Fruit fly (Drosophila melanogaster) whole organism, embryonic: ENCODE measurements around the gene dnc.
A peak's percentile ranks its signal among the peaks of the same experiment; 100 is the strongest.

Source experiments
- CG10147 ChIP-seq: fragments of 200-800 bp; sonication (Bioruptor generic); optimal IDR thresholded peaks from 2 replicates; lab custom pipeline; 2019; ENCODE audit warnings: missing biosample characterization, mild to moderate bottlenecking, missing genetic modification characterization, moderate library complexity
- CG10366 ChIP-seq: fragments of 200-800 bp; sonication (Bioruptor generic); IDR thresholded peaks from 2 replicates; pipeline ENCODE4 v1.3.6; 2022; ENCODE audit warnings: missing biosample characterization, missing genetic modification characterization
- CG12769 ChIP-seq: fragments of 200-800 bp; sonication (Bioruptor generic); optimal IDR thresholded peaks from 2 replicates; lab custom pipeline; 2019; ENCODE audit warnings: missing biosample characterization, mild to moderate bottlenecking, missing genetic modification characterization, moderate library complexity
- CG15011 ChIP-seq: fragments of 200-800 bp; sonication (Bioruptor generic); optimal IDR thresholded peaks from 3 replicates; lab custom pipeline; 2018; ENCODE audit warnings: missing biosample characterization, mild to moderate bottlenecking, missing genetic modification characterization
- CG16815 ChIP-seq: fragments of 200-800 bp; sonication (Bioruptor generic); optimal IDR thresholded peaks from 3 replicates; lab custom pipeline; 2017; ENCODE audit warnings: missing biosample characterization, mild to moderate bottlenecking, missing genetic modification characterization
- CG18476 ChIP-seq: fragments of 200-800 bp; sonication (Bioruptor generic); optimal IDR thresholded peaks from 2 replicates; lab custom pipeline; 2016; ENCODE audit warnings: missing biosample characterization, mild to moderate bottlenecking, missing genetic modification characterization
- CG18764 ChIP-seq: fragments of 200-800 bp; sonication (Bioruptor generic); optimal IDR thresholded peaks from 3 replicates; lab custom pipeline; 2016; ENCODE audit warnings: missing biosample characterization, missing genetic modification characterization
- CG2202 ChIP-seq: fragments of 200-800 bp; sonication (Bioruptor generic); optimal IDR thresholded peaks from 2 replicates; lab custom pipeline; 2018; ENCODE audit warnings: missing biosample characterization, mild to moderate bottlenecking, missing genetic modification characterization
- CG2889 ChIP-seq: fragments of 200-800 bp; sonication (Bioruptor generic); IDR thresholded peaks from 3 replicates; pipeline ENCODE4 v1.3.6; 2022; ENCODE audit warnings: missing biosample characterization, missing genetic modification characterization
- CG30431 ChIP-seq: fragments of 200-800 bp; sonication (Bioruptor generic); optimal IDR thresholded peaks from 2 replicates; lab custom pipeline; 2017; ENCODE audit warnings: missing biosample characterization, missing genetic modification characterization
- CG31441 ChIP-seq: fragments of 200-800 bp; sonication (Bioruptor generic); IDR thresholded peaks from 2 replicates; pipeline ENCODE4 v1.3.6; 2022; ENCODE audit warnings: missing biosample characterization, missing genetic modification characterization
- CG33213 ChIP-seq: fragments of 200-800 bp; sonication (Bioruptor generic); optimal IDR thresholded peaks from 3 replicates; lab custom pipeline; 2016; ENCODE audit warnings: missing biosample characterization, missing genetic modification characterization
- CG42726 ChIP-seq: fragments of 200-800 bp; sonication (Bioruptor generic); IDR thresholded peaks from 2 replicates; pipeline ENCODE4 v1.3.6; 2022; ENCODE audit warnings: missing biosample characterization, missing genetic modification characterization; ENCODE audit not compliant: partially characterized antibody
- CG4707 ChIP-seq: fragments of 200-800 bp; sonication (Bioruptor generic); optimal IDR thresholded peaks from 2 replicates; lab custom pipeline; 2018; ENCODE audit warnings: missing biosample characterization, mild to moderate bottlenecking, missing genetic modification characterization, moderate library complexity
- CG7786 ChIP-seq: fragments of 200-800 bp; sonication (Bioruptor generic); optimal IDR thresholded peaks from 2 replicates; lab custom pipeline; 2016; ENCODE audit warnings: missing biosample characterization, missing genetic modification characterization
- CG8089 ChIP-seq: fragments of 200-800 bp; sonication (Bioruptor generic); optimal IDR thresholded peaks from 3 replicates; lab custom pipeline; 2016; ENCODE audit warnings: missing biosample characterization, missing genetic modification characterization
- CG8359 ChIP-seq: fragments of 200-800 bp; sonication (Bioruptor generic); optimal IDR thresholded peaks from 2 replicates; lab custom pipeline; 2017; ENCODE audit warnings: missing biosample characterization, mild to moderate bottlenecking, missing genetic modification characterization, borderline replicate concordance
- CG9437 ChIP-seq: fragments of 200-800 bp; sonication (Bioruptor generic); optimal IDR thresholded peaks from 2 replicates; lab custom pipeline; 2018; ENCODE audit warnings: missing biosample characterization, mild to moderate bottlenecking, missing genetic modification characterization
- Camta ChIP-seq: fragments of 200-800 bp; sonication (Bioruptor generic); optimal IDR thresholded peaks from 2 replicates; lab custom pipeline; 2016; ENCODE audit warnings: missing biosample characterization, missing genetic modification characterization
- Chrac-16 ChIP-seq: fragments of 200-800 bp; sonication (Bioruptor generic); optimal IDR thresholded peaks from 3 replicates; lab custom pipeline; 2016; ENCODE audit warnings: missing biosample characterization, missing genetic modification characterization
- D19A ChIP-seq: fragments of 200-800 bp; optimal IDR thresholded peaks from 3 replicates; lab custom pipeline; 2019; ENCODE audit warnings: missing biosample characterization, mild to moderate bottlenecking, missing genetic modification characterization, moderate library complexity
- Dref ChIP-seq: fragments of 200-800 bp; sonication (Bioruptor generic); IDR thresholded peaks from 2 replicates; pipeline ENCODE4 v1.3.6; 2022; ENCODE audit warnings: missing biosample characterization, missing genetic modification characterization
- GATAe ChIP-seq: fragments of 200-800 bp; sonication (Bioruptor generic); conservative IDR thresholded peaks from 2 replicates; pipeline ENCODE4 v1.3.6; 2022; ENCODE audit warnings: missing biosample characterization, missing genetic modification characterization
- H2.0 ChIP-seq: fragments of 200-800 bp; sonication (Bioruptor generic); IDR thresholded peaks from 2 replicates; pipeline ENCODE4 v1.3.6; 2022; ENCODE audit warnings: missing biosample characterization, missing genetic modification characterization
- Hmr ChIP-seq: fragments of 200-800 bp; sonication (Bioruptor generic); optimal IDR thresholded peaks from 3 replicates; lab custom pipeline; 2017; ENCODE audit warnings: mild to moderate bottlenecking, missing biosample characterization, missing genetic modification reagents, missing genetic modification characterization
- NFAT ChIP-seq: fragments of 200-800 bp; sonication (Bioruptor generic); IDR thresholded peaks from 2 replicates; pipeline ENCODE4 v1.3.6; 2022; ENCODE audit warnings: missing biosample characterization, missing genetic modification characterization
- Optix ChIP-seq: fragments of 200-800 bp; sonication (Bioruptor generic); IDR thresholded peaks from 3 replicates; pipeline ENCODE4 v1.3.6; 2022; ENCODE audit warnings: missing biosample characterization, missing genetic modification characterization
- Sry-β ChIP-seq: fragments of 200-800 bp; sonication (Bioruptor generic); optimal IDR thresholded peaks from 2 replicates; lab custom pipeline; 2018; ENCODE audit warnings: missing biosample characterization, mild to moderate bottlenecking, missing genetic modification characterization, moderate library complexity
- Sry-δ ChIP-seq: fragments of 200-800 bp; sonication (Bioruptor generic); optimal IDR thresholded peaks from 2 replicates; lab custom pipeline; 2016; ENCODE audit warnings: missing biosample characterization, missing genetic modification characterization
- Taf1 ChIP-seq: fragments of 200-800 bp; sonication (Bioruptor generic); IDR thresholded peaks from 2 replicates; pipeline ENCODE4 v1.3.6; 2022; ENCODE audit warnings: missing biosample characterization, missing genetic modification characterization
- Trl ChIP-seq, 3 experiments: fragments of >200 bp in 2 of 3; fragments of 200-800 bp in 1 of 3; sonication (Bioruptor generic) in 1 of 3; optimal IDR thresholded peaks; 2 replicates in 1 of 3; 3 replicates in 2 of 3; lab custom pipeline; 2016 to 2017; ENCODE audit warnings: missing biosample characterization in 1 of 3, missing genetic modification characterization in 1 of 3
- Vsx1 ChIP-seq: fragments of 200-800 bp; sonication (Bioruptor generic); optimal IDR thresholded peaks from 2 replicates; lab custom pipeline; 2017; ENCODE audit warnings: missing biosample characterization, mild to moderate bottlenecking, missing genetic modification characterization, missing genetic modification reagents
- abd-A ChIP-seq: fragments of 200-800 bp; sonication (Bioruptor generic); optimal IDR thresholded peaks from 3 replicates; lab custom pipeline; 2019; ENCODE audit warnings: missing biosample characterization, mild to moderate bottlenecking, missing genetic modification characterization, moderate library complexity
- bsh ChIP-seq, 2 experiments: fragments of 200-800 bp; sonication (Bioruptor generic); optimal IDR thresholded peaks; 2 replicates each; lab custom pipeline; 2017 to 2018; ENCODE audit warnings: mild to moderate bottlenecking in 2 of 2, missing biosample characterization in 2 of 2, missing genetic modification characterization in 2 of 2, moderate library complexity in 1 of 2
- chinmo ChIP-seq: fragments of 200-800 bp; sonication (Bioruptor generic); IDR thresholded peaks from 4 replicates; pipeline ENCODE4 v1.3.6; 2022; ENCODE audit warnings: missing biosample characterization, missing genetic modification characterization; ENCODE audit not compliant: partially characterized antibody
- da ChIP-seq: fragments of 200-800 bp; sonication (Bioruptor generic); optimal IDR thresholded peaks from 2 replicates; lab custom pipeline; 2016; ENCODE audit warnings: missing biosample characterization, missing genetic modification characterization
- emc ChIP-seq: fragments of 200-800 bp; sonication (Bioruptor generic); optimal IDR thresholded peaks from 2 replicates; lab custom pipeline; 2016; ENCODE audit warnings: missing biosample characterization, missing genetic modification characterization
- eyg ChIP-seq: fragments of 200-800 bp; sonication (Bioruptor generic); optimal IDR thresholded peaks from 3 replicates; lab custom pipeline; 2016; ENCODE audit warnings: missing biosample characterization, missing genetic modification characterization
- inv ChIP-seq: fragments of 200-800 bp; sonication (Bioruptor generic); IDR thresholded peaks from 2 replicates; pipeline ENCODE4 v1.3.6; 2022; ENCODE audit warnings: missing biosample characterization, missing genetic modification characterization; ENCODE audit not compliant: partially characterized antibody
- luna ChIP-seq: fragments of 200-800 bp; sonication (Bioruptor generic); optimal IDR thresholded peaks from 2 replicates; lab custom pipeline; 2016; ENCODE audit warnings: missing biosample characterization, missing genetic modification characterization
- mld ChIP-seq: fragments of 200-800 bp; sonication (Bioruptor generic); IDR thresholded peaks from 3 replicates; pipeline ENCODE4 v1.3.6; 2022; ENCODE audit warnings: missing biosample characterization, missing genetic modification characterization; ENCODE audit not compliant: partially characterized antibody
- sens ChIP-seq: fragments of 200-800 bp; sonication (Bioruptor generic); peaks from one replicate; lab custom pipeline; 2016; ENCODE audit warnings: missing biosample characterization, missing genetic modification characterization
- ssp ChIP-seq: fragments of 200-800 bp; sonication (Bioruptor generic); IDR thresholded peaks from 2 replicates; pipeline ENCODE4 v1.3.6; 2022; ENCODE audit warnings: missing biosample characterization, missing genetic modification characterization
- stc ChIP-seq: fragments of 200-800 bp; sonication (Bioruptor generic); IDR thresholded peaks from 2 replicates; pipeline ENCODE4 v1.3.6; 2022; ENCODE audit warnings: missing biosample characterization, missing genetic modification characterization
- trh ChIP-seq: fragments of 200-800 bp; sonication (Bioruptor generic); optimal IDR thresholded peaks from 2 replicates; lab custom pipeline; 2016; ENCODE audit warnings: missing biosample characterization, missing genetic modification characterization
- usp ChIP-seq: fragments of >200 bp; optimal IDR thresholded peaks from 2 replicates; lab custom pipeline; 2017; ENCODE audit warnings: missing biosample characterization, missing genetic modification characterization
- wek ChIP-seq: fragments of 200-800 bp; sonication (Bioruptor generic); optimal IDR thresholded peaks from 3 replicates; lab custom pipeline; 2018; ENCODE audit warnings: missing biosample characterization, mild to moderate bottlenecking, missing genetic modification characterization, moderate library complexity
- zfh2 ChIP-seq: fragments of 200-800 bp; sonication (Bioruptor generic); optimal IDR thresholded peaks from 2 replicates; lab custom pipeline; 2016; ENCODE audit warnings: missing biosample characterization, missing genetic modification characterization

dnc gene

dm6 chrX:3162405-3163256, 13.6 kb upstream of the dnc start (continued):
- TF ChIP-seq CG8089 (GFP tag; lab: Kevin White, UChicago): peak; percentile 93
- TF ChIP-seq D19A (tag; lab: Kevin White, UChicago): peak; percentile 91
- peak; percentile 88 for TF ChIP-seq Vsx1
- TF ChIP-seq Dref (GFP tag; lab: Robert Waterston, UW): no peak
- TF ChIP-seq CG30431 (GFP tag; lab: Kevin White, UChicago): peak; percentile 88
- TF ChIP-seq NFAT (GFP tag; lab: Robert Waterston, UW): peak; percentile 50; the same call in 1 of the 2 replicates
- TF ChIP-seq Sry-δ: peak; percentile 56
- TF ChIP-seq Taf1 (GFP tag; lab: Robert Waterston, UW): peak; percentile 68
- TF ChIP-seq ssp (GFP tag; lab: Robert Waterston, UW): peak; percentile 82
- TF ChIP-seq bsh (GFP tag; optimal IDR thresholded peaks at IDR 0.05; lab: Kevin White, UChicago): peak; percentile 31 to 96
- peak; percentile 91 for TF ChIP-seq CG2202
- peak; percentile 90 for TF ChIP-seq H2.0 (GFP tag; lab: Robert Waterston, UW)
- TF ChIP-seq CG18764: peak; percentile 88
- peak; percentile 88 for TF ChIP-seq CG8359 (GFP tag; lab: Kevin White, UChicago)
- TF ChIP-seq Hmr (GFP tag; lab: Kevin White, UChicago): peak; percentile 86
- TF ChIP-seq CG18476 (GFP tag; lab: Kevin White, UChicago): peak; percentile 86
- peak; percentile 93 for TF ChIP-seq CG16815 (GFP tag; lab: Kevin White, UChicago)
- peak; percentile 77; the same call in 2 of the 3 replicates for TF ChIP-seq CG2889 (GFP tag; lab: Robert Waterston, UW)
- peak; percentile 93 for TF ChIP-seq CG31441 (GFP tag; lab: Robert Waterston, UW)
- TF ChIP-seq Chrac-16 (GFP tag; lab: Kevin White, UChicago): peak; percentile 94
- peak; percentile 79 for TF ChIP-seq zfh2 (GFP tag; lab: Kevin White, UChicago)
- peak; percentile 32 to 86 for TF ChIP-seq Trl (optimal IDR thresholded peaks at IDR 0.05; lab: Kevin White, UChicago)
- TF ChIP-seq Trl (GFP tag; optimal IDR thresholded peaks at IDR 0.05; lab: Kevin White, UChicago): peak; percentile 90
- TF ChIP-seq inv: no peak
- TF ChIP-seq da: peak; percentile 65
- TF ChIP-seq CG9437 (GFP tag; lab: Kevin White, UChicago): peak; percentile 86
- peak; percentile 88 for TF ChIP-seq CG33213 (GFP tag; lab: Kevin White, UChicago)
- TF ChIP-seq GATAe (GFP tag; lab: Robert Waterston, UW): peak; percentile 31; the same call in 1 of the 2 replicates
- peak; percentile 90 for TF ChIP-seq CG7786
- peak; percentile 85 for TF ChIP-seq CG4707
- peak; percentile 10 for TF ChIP-seq abd-A (tag; lab: Kevin White, UChicago)
- TF ChIP-seq sens (GFP tag; lab: Kevin White, UChicago): peak; percentile 99
- peak; percentile 100 for TF ChIP-seq Sry-β (GFP tag; lab: Kevin White, UChicago)
- peak; percentile 77 for TF ChIP-seq CG10147
- TF ChIP-seq stc (GFP tag; lab: Robert Waterston, UW): peak; percentile 94
- no peak for TF ChIP-seq CG42726 (GFP tag; lab: Robert Waterston, UW)
- TF ChIP-seq mld: no peak
- peak; percentile 46 for TF ChIP-seq emc (GFP tag; lab: Kevin White, UChicago)
- no peak for TF ChIP-seq usp (GFP tag; lab: Kevin White, UChicago)
- peak; percentile 86 for TF ChIP-seq eyg (GFP tag; lab: Kevin White, UChicago)
- peak; percentile 46 for TF ChIP-seq trh (GFP tag; lab: Kevin White, UChicago)
- peak; percentile 79 for TF ChIP-seq wek (GFP tag; lab: Kevin White, UChicago)
- peak; percentile 90 for TF ChIP-seq CG10366
- TF ChIP-seq Camta (GFP tag; lab: Kevin White, UChicago): peak; percentile 93
- no peak for TF ChIP-seq CG12769 (tag; lab: Kevin White, UChicago)
- peak; percentile 30 for TF ChIP-seq luna (GFP tag; lab: Kevin White, UChicago)
- peak; percentile 67; the same call in 2 of the 4 replicates for TF ChIP-seq chinmo (GFP tag; lab: Robert Waterston, UW)
- peak; percentile 87 for TF ChIP-seq CG15011 (GFP tag; lab: Kevin White, UChicago)
- peak; percentile 90 for TF ChIP-seq Optix (GFP tag; lab: Robert Waterston, UW)
